Fruit fly (Drosophila melanogaster) whole organism, embryonic: Measurements from ENCODE around the gene CG6628.
A peak's percentile ranks its signal among the peaks of the same experiment; 100 is the strongest.

Experiments
- B-H2 ChIP-seq: fragments of 200-800 bp; sonication (Bioruptor generic); optimal IDR thresholded peaks from 2 replicates; lab custom pipeline; 2018; ENCODE audit warnings: missing biosample characterization, mild to moderate bottlenecking, missing genetic modification characterization
- CG10267 ChIP-seq: fragments of 200-800 bp; sonication (Bioruptor generic); optimal IDR thresholded peaks from 2 replicates; lab custom pipeline; 2018; ENCODE audit warnings: missing biosample characterization, mild to moderate bottlenecking, missing genetic modification characterization, moderate library complexity
- CG10366 ChIP-seq: fragments of 200-800 bp; sonication (Bioruptor generic); IDR thresholded peaks from 2 replicates; pipeline ENCODE4 v1.3.6; 2022; ENCODE audit warnings: missing biosample characterization, missing genetic modification characterization
- CG10979 ChIP-seq: fragments of 200-800 bp; sonication (Bioruptor generic); optimal IDR thresholded peaks from 2 replicates; lab custom pipeline; 2018; ENCODE audit warnings: missing biosample characterization, mild to moderate bottlenecking, missing genetic modification characterization, moderate library complexity
- CG11695 ChIP-seq: fragments of 200-800 bp; sonication (Bioruptor generic); IDR thresholded peaks from 3 replicates; pipeline ENCODE4 v1.3.6; 2022; ENCODE audit warnings: missing biosample characterization, missing genetic modification characterization
- CG13123 ChIP-seq: fragments of 200-800 bp; sonication (Bioruptor generic); optimal IDR thresholded peaks from 2 replicates; lab custom pipeline; 2016; ENCODE audit warnings: missing biosample characterization, missing genetic modification characterization
- CG14710 ChIP-seq: fragments of 200-800 bp; sonication (Bioruptor generic); optimal IDR thresholded peaks from 3 replicates; lab custom pipeline; 2019; ENCODE audit warnings: missing biosample characterization, mild to moderate bottlenecking, missing genetic modification characterization, moderate library complexity
- CG16779 ChIP-seq: fragments of 200-800 bp; sonication (Bioruptor generic); IDR thresholded peaks from 2 replicates; pipeline ENCODE4 v1.3.6; 2022; ENCODE audit warnings: missing biosample characterization, missing genetic modification characterization
- CG18764 ChIP-seq: fragments of 200-800 bp; sonication (Bioruptor generic); optimal IDR thresholded peaks from 3 replicates; lab custom pipeline; 2016; ENCODE audit warnings: missing biosample characterization, missing genetic modification characterization
- CG2129 ChIP-seq: fragments of 200-800 bp; sonication (Bioruptor generic); IDR thresholded peaks from 2 replicates; pipeline ENCODE4 v1.3.6; 2022; ENCODE audit warnings: missing biosample characterization, missing genetic modification characterization; ENCODE audit not compliant: partially characterized antibody
- CG4820 ChIP-seq: fragments of 200-800 bp; sonication (Bioruptor generic); optimal IDR thresholded peaks from 3 replicates; lab custom pipeline; 2016; ENCODE audit warnings: missing biosample characterization, missing genetic modification characterization
- CG6689 ChIP-seq: fragments of 200-800 bp; sonication (Bioruptor generic); IDR thresholded peaks from 2 replicates; pipeline ENCODE4 v1.3.6; 2022; ENCODE audit warnings: missing biosample characterization, missing genetic modification characterization
- CG7372 ChIP-seq: fragments of 200-800 bp; sonication (Bioruptor generic); IDR thresholded peaks from 2 replicates; pipeline ENCODE4 v1.3.6; 2022; ENCODE audit warnings: missing biosample characterization, missing genetic modification characterization
- CG7987 ChIP-seq: fragments of 200-800 bp; sonication (Bioruptor generic); optimal IDR thresholded peaks from 2 replicates; lab custom pipeline; 2018; ENCODE audit warnings: missing biosample characterization, mild to moderate bottlenecking, missing genetic modification characterization, moderate library complexity
- CG8924 ChIP-seq: fragments of 200-800 bp; optimal IDR thresholded peaks from 3 replicates; lab custom pipeline; 2019; ENCODE audit warnings: missing biosample characterization, mild to moderate bottlenecking, missing genetic modification characterization, moderate library complexity
- CG9876 ChIP-seq: fragments of 200-800 bp; sonication (Bioruptor generic); optimal IDR thresholded peaks from 2 replicates; lab custom pipeline; 2016; ENCODE audit warnings: missing biosample characterization, missing genetic modification characterization
- CrebB ChIP-seq: fragments of 200-800 bp; sonication (Bioruptor generic); optimal IDR thresholded peaks from 3 replicates; lab custom pipeline; 2018; ENCODE audit warnings: missing biosample characterization, mild to moderate bottlenecking, missing genetic modification characterization
- Dad ChIP-seq: fragments of 200-800 bp; sonication (Bioruptor generic); optimal IDR thresholded peaks from 3 replicates; lab custom pipeline; 2016; ENCODE audit warnings: missing biosample characterization, missing genetic modification characterization
- Dll ChIP-seq: fragments of 200-800 bp; sonication (Bioruptor generic); IDR thresholded peaks from 4 replicates; pipeline ENCODE4 v1.3.6; 2022; ENCODE audit warnings: missing biosample characterization, missing genetic modification characterization; ENCODE audit not compliant: partially characterized antibody
- Doc3 ChIP-seq: fragments of 200-800 bp; sonication (Bioruptor generic); IDR thresholded peaks from 3 replicates; pipeline ENCODE4 v1.3.6; 2022; ENCODE audit warnings: missing biosample characterization, missing genetic modification characterization; ENCODE audit not compliant: partially characterized antibody
- Dref ChIP-seq: fragments of 200-800 bp; sonication (Bioruptor generic); IDR thresholded peaks from 2 replicates; pipeline ENCODE4 v1.3.6; 2022; ENCODE audit warnings: missing biosample characterization, missing genetic modification characterization
- E2f1 ChIP-seq: fragments of 200-800 bp; sonication (Bioruptor generic); IDR thresholded peaks from 2 replicates; pipeline ENCODE4 v1.3.6; 2022; ENCODE audit warnings: missing biosample characterization, missing genetic modification characterization
- Gsc ChIP-seq: fragments of 200-800 bp; sonication (Bioruptor generic); IDR thresholded peaks from 2 replicates; pipeline ENCODE4 v1.3.6; 2022; ENCODE audit warnings: missing biosample characterization, missing genetic modification characterization
- H15 ChIP-seq: fragments of 200-800 bp; sonication (Bioruptor generic); IDR thresholded peaks from 3 replicates; pipeline ENCODE4 v1.3.6; 2022; ENCODE audit warnings: missing biosample characterization, missing genetic modification characterization
- HLHmδ ChIP-seq: fragments of 200-800 bp; sonication (Bioruptor generic); optimal IDR thresholded peaks from 2 replicates; lab custom pipeline; 2018; ENCODE audit warnings: missing biosample characterization, mild to moderate bottlenecking, missing genetic modification characterization, moderate library complexity
- Hand ChIP-seq: fragments of 200-800 bp; sonication (Bioruptor generic); optimal IDR thresholded peaks from 2 replicates; lab custom pipeline; 2017; ENCODE audit warnings: mild to moderate bottlenecking, missing biosample characterization, missing genetic modification reagents, missing genetic modification characterization
- Myb ChIP-seq: fragments of 200-800 bp; sonication (Bioruptor generic); optimal IDR thresholded peaks from 2 replicates; lab custom pipeline; 2016; ENCODE audit warnings: missing biosample characterization, missing genetic modification characterization
- Nf-YB ChIP-seq: fragments of 200-800 bp; sonication (Bioruptor generic); optimal IDR thresholded peaks from 3 replicates; lab custom pipeline; 2019; ENCODE audit warnings: missing biosample characterization, mild to moderate bottlenecking, missing genetic modification characterization, moderate library complexity
- Oli ChIP-seq: fragments of 200-800 bp; sonication (Bioruptor generic); optimal IDR thresholded peaks from 2 replicates; lab custom pipeline; 2018; ENCODE audit warnings: missing biosample characterization, mild to moderate bottlenecking, missing genetic modification characterization, moderate library complexity
- Opbp ChIP-seq: fragments of 200-800 bp; sonication (Bioruptor generic); IDR thresholded peaks from 3 replicates; pipeline ENCODE4 v1.3.6; 2022; ENCODE audit warnings: missing biosample characterization, missing genetic modification characterization; ENCODE audit not compliant: partially characterized antibody
- Side ChIP-seq: fragments of 200-800 bp; sonication (Bioruptor generic); optimal IDR thresholded peaks from 2 replicates; lab custom pipeline; 2016; ENCODE audit warnings: missing biosample characterization, missing genetic modification characterization
- Sry-β ChIP-seq: fragments of 200-800 bp; sonication (Bioruptor generic); optimal IDR thresholded peaks from 2 replicates; lab custom pipeline; 2018; ENCODE audit warnings: missing biosample characterization, mild to moderate bottlenecking, missing genetic modification characterization, moderate library complexity
- YL-1 ChIP-seq: fragments of 200-800 bp; sonication (Bioruptor generic); optimal IDR thresholded peaks from 3 replicates; lab custom pipeline; 2017; ENCODE audit warnings: missing biosample characterization, mild to moderate bottlenecking, missing genetic modification characterization
- aop ChIP-seq: fragments of 200-800 bp; sonication (Bioruptor generic); IDR thresholded peaks from 2 replicates; pipeline ENCODE4 v1.3.6; 2022; ENCODE audit warnings: missing biosample characterization, missing genetic modification characterization
- ase ChIP-seq: fragments of 200-800 bp; sonication (Bioruptor generic); IDR thresholded peaks from 3 replicates; pipeline ENCODE4 v1.3.6; 2022; ENCODE audit warnings: missing biosample characterization, missing genetic modification characterization
- bcd ChIP-seq: fragments of 200-800 bp; sonication (Bioruptor generic); optimal IDR thresholded peaks from 2 replicates; lab custom pipeline; 2017; ENCODE audit warnings: missing biosample characterization, mild to moderate bottlenecking, missing genetic modification characterization
- br ChIP-seq: fragments of >200 bp; optimal IDR thresholded peaks from 2 replicates; lab custom pipeline; 2017
- cas ChIP-seq: fragments of 200-800 bp; sonication (Bioruptor generic); IDR thresholded peaks from 2 replicates; pipeline ENCODE4 v1.3.6; 2022; ENCODE audit warnings: missing biosample characterization, missing genetic modification characterization
- cato ChIP-seq: fragments of 200-800 bp; sonication (Bioruptor generic); optimal IDR thresholded peaks from 2 replicates; lab custom pipeline; 2016; ENCODE audit warnings: missing biosample characterization, missing genetic modification characterization, borderline replicate concordance
- gce ChIP-seq: fragments of 200-800 bp; sonication (Bioruptor generic); IDR thresholded peaks from 3 replicates; pipeline ENCODE4 v1.3.6; 2022; ENCODE audit warnings: missing biosample characterization, missing genetic modification characterization
- gt ChIP-seq: fragments of 200-800 bp; sonication (Bioruptor generic); IDR thresholded peaks from 2 replicates; pipeline ENCODE4 v1.3.6; 2022; ENCODE audit warnings: missing biosample characterization, missing genetic modification characterization
- hb ChIP-seq: fragments of 200-800 bp; sonication (Bioruptor generic); IDR thresholded peaks from 3 replicates; pipeline ENCODE4 v1.3.6; 2022; ENCODE audit warnings: missing biosample characterization, missing genetic modification characterization; ENCODE audit not compliant: partially characterized antibody
- kni ChIP-seq: fragments of 200-800 bp; sonication (Bioruptor generic); optimal IDR thresholded peaks from 3 replicates; lab custom pipeline; 2017; ENCODE audit warnings: mild to moderate bottlenecking, missing biosample characterization, missing genetic modification reagents, missing genetic modification characterization
- p53 ChIP-seq: fragments of 200-800 bp; sonication (Bioruptor generic); optimal IDR thresholded peaks from 2 replicates; lab custom pipeline; 2016; ENCODE audit warnings: missing biosample characterization, missing genetic modification characterization
- pan ChIP-seq, 4 experiments: fragments of >200 bp in 3 of 4; fragments of 200-800 bp in 1 of 4; sonication (Bioruptor generic) in 1 of 4; optimal IDR thresholded peaks in 3 of 4; IDR thresholded peaks in 1 of 4; 2 replicates each; pipeline versions ENCODE4 v1.3.6 to Lab custom; 2017 to 2022; ENCODE audit warnings: missing biosample characterization in 2 of 4, missing genetic modification characterization in 2 of 4, mixed read lengths in 1 of 4
- row ChIP-seq: fragments of 200-800 bp; sonication (Bioruptor generic); IDR thresholded peaks from 3 replicates; pipeline ENCODE4 v1.3.6; 2022; ENCODE audit warnings: missing biosample characterization, missing genetic modification characterization
- tap ChIP-seq: fragments of 200-800 bp; optimal IDR thresholded peaks from 3 replicates; lab custom pipeline; 2019; ENCODE audit warnings: missing biosample characterization, mild to moderate bottlenecking, missing genetic modification characterization, moderate library complexity
- twi ChIP-seq: fragments of 200-800 bp; optimal IDR thresholded peaks from 2 replicates; lab custom pipeline; 2019; ENCODE audit warnings: missing biosample characterization, mild to moderate bottlenecking, missing genetic modification characterization, moderate library complexity
- zen2 ChIP-seq: fragments of 200-800 bp; sonication (Bioruptor generic); IDR thresholded peaks from 3 replicates; pipeline ENCODE4 v1.3.6; 2022; ENCODE audit warnings: missing biosample characterization, missing genetic modification characterization; ENCODE audit not compliant: partially characterized antibody

CG6628 gene

DNA sequence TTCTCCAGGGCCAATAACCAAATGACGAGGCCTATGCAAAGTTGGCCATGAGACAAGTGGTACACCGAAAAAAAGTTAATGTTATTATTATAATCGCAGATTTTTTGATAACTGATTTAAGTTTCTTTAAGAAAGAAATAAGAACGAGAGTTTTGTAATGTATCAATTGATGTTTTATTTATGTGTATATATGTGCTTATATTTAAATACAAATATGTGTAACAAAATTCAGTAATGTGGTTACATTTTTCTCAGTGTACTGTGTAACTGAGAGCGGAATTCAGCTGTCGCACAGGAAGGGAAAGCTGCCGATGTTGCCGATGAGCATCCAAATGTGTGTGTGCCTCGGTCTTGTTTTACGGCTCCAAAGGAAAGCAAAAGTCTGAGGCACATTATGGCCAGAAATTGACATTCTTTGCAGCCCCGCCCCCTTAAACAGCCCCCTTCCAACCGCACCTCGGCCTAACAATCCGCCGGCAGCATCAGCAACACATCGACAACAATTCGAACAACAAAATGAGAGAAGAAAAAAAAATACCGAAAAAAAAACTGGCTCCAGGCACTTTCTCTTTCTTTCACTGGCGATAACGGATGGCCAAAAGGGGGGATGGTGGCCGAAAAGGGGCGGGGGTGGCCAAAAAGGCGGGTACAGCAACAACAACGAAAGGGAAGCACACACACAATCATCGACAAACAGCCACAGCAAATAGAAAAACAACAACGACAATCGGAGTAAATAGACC is 39.6 kb upstream of the CG6628 start (continued):
- TF ChIP-seq p53 (GFP tag; lab: Kevin White, UChicago): no peak
- TF ChIP-seq bcd (GFP tag; lab: Kevin White, UChicago): peak; percentile 46
- no peak for TF ChIP-seq hb
- no peak for TF ChIP-seq Doc3 (GFP tag; lab: Robert Waterston, UW)
- no peak for TF ChIP-seq br (lab: Kevin White, UChicago)
- TF ChIP-seq E2f1: 0 out of 2 replicates have a peak, but pooled peaks have one; percentile 18
- no peak for TF ChIP-seq pan (optimal IDR thresholded peaks at IDR 0.05; lab: Kevin White, UChicago)
- peak in 1 of 2 experiments; percentile 44 for TF ChIP-seq pan (GFP tag; optimal IDR thresholded peaks at IDR 0.05 in 1 of 2, IDR thresholded peaks at IDR 0.05 in 1 of 2)
- TF ChIP-seq kni: peak; percentile 59
- TF ChIP-seq ase: no peak
- TF ChIP-seq H15: 0 out of 3 replicates have a peak, but pooled peaks have one; percentile 11
- TF ChIP-seq CG2129 (GFP tag; lab: Robert Waterston, UW): no peak
- TF ChIP-seq Hand (GFP tag; lab: Kevin White, UChicago): no peak
- no peak for TF ChIP-seq zen2 (GFP tag; lab: Robert Waterston, UW)
- no peak for TF ChIP-seq cato (GFP tag; lab: Kevin White, UChicago)
- TF ChIP-seq cas (GFP tag; lab: Robert Waterston, UW): no peak
- peak; percentile 67 for TF ChIP-seq CG14710 (tag; lab: Kevin White, UChicago)
- peak; percentile 43 for TF ChIP-seq CG4820 (GFP tag; lab: Kevin White, UChicago)
- peak; percentile 48 for TF ChIP-seq CG6689 (GFP tag; lab: Robert Waterston, UW)
- TF ChIP-seq CG9876 (GFP tag; lab: Kevin White, UChicago): no peak
- peak; percentile 13 for TF ChIP-seq CG18764 (GFP tag; lab: Kevin White, UChicago)
- TF ChIP-seq Oli (tag; lab: Kevin White, UChicago): peak; percentile 50
- TF ChIP-seq CG11695 (GFP tag; lab: Robert Waterston, UW): peak; percentile 43; the same call in 1 of the 3 replicates
- TF ChIP-seq CrebB: no peak
- TF ChIP-seq Dll: no peak
- peak; percentile 86 for TF ChIP-seq CG10979
- TF ChIP-seq CG13123 (GFP tag; lab: Kevin White, UChicago): no peak
- TF ChIP-seq CG8924 (tag; lab: Kevin White, UChicago): peak; percentile 69
- 0 out of 3 replicates have a peak, but pooled peaks have one; percentile 36 for TF ChIP-seq gce (GFP tag; lab: Robert Waterston, UW)
- TF ChIP-seq CG10366: peak; percentile 28; the same call in 1 of the 2 replicates
- TF ChIP-seq Myb (GFP tag; lab: Kevin White, UChicago): no peak
- TF ChIP-seq Sry-β: no peak
- TF ChIP-seq CG7372 (GFP tag; lab: Robert Waterston, UW): no peak
- TF ChIP-seq Dad (GFP tag; lab: Kevin White, UChicago): no peak
- TF ChIP-seq Dref (GFP tag; lab: Robert Waterston, UW): no peak
- peak; percentile 47; the same call in 1 of the 2 replicates for TF ChIP-seq gt
- no peak for TF ChIP-seq CG16779 (GFP tag; lab: Robert Waterston, UW)
- peak; percentile 54 for TF ChIP-seq row (GFP tag; lab: Robert Waterston, UW)
- TF ChIP-seq CG7987 (GFP tag; lab: Kevin White, UChicago): no peak
- no peak for TF ChIP-seq Gsc
- no peak for TF ChIP-seq Side (GFP tag; lab: Kevin White, UChicago)
- TF ChIP-seq YL-1 (GFP tag; lab: Kevin White, UChicago): no peak
- TF ChIP-seq tap (tag; lab: Kevin White, UChicago): peak; percentile 64
- TF ChIP-seq CG10267 (tag; lab: Kevin White, UChicago): peak; percentile 62
- no peak for TF ChIP-seq B-H2 (GFP tag; lab: Kevin White, UChicago)
- TF ChIP-seq twi (tag; lab: Kevin White, UChicago): no peak
- no peak for TF ChIP-seq aop (GFP tag; lab: Robert Waterston, UW)
- TF ChIP-seq HLHmδ (GFP tag; lab: Kevin White, UChicago): no peak
- TF ChIP-seq Opbp (GFP tag; lab: Robert Waterston, UW): no peak
- no peak for TF ChIP-seq Nf-YB (GFP tag; lab: Kevin White, UChicago)
